Worm (Caenorhabditis elegans) whole organism, L2 larva: ENCODE measurements around the gene F41E6.5.

ENCODE experiments used
- C34F6.9 ChIP-seq: fragments of 150-350 bp; optimal IDR thresholded peaks from 2 replicates; lab custom pipeline; 2014; ENCODE audit warnings: missing biosample characterization, missing genetic modification characterization
- F13H6.1 ChIP-seq: sonication (generic microtip); optimal IDR thresholded peaks from 2 replicates; lab custom pipeline; 2016; ENCODE audit warnings: missing genetic modification characterization, missing compliant biosample characterization
- R02D3.7 ChIP-seq: fragments of 150-350 bp; optimal IDR thresholded peaks from 2 replicates; lab custom pipeline; 2014; ENCODE audit warnings: missing biosample characterization, missing genetic modification characterization
- ZK546.5 ChIP-seq: sonication (generic microtip); optimal IDR thresholded peaks from 2 replicates; lab custom pipeline; 2017; ENCODE audit warnings: missing biosample characterization, missing genetic modification characterization
- aly-2 ChIP-seq: fragments of 150-350 bp; optimal IDR thresholded peaks from 2 replicates; lab custom pipeline; 2014; ENCODE audit warnings: missing biosample characterization, missing genetic modification characterization
- ama-1 ChIP-seq: fragments of 150-350 bp; optimal IDR thresholded peaks from 2 replicates; lab custom pipeline; 2018; ENCODE audit warnings: inconsistent platforms
- blmp-1 ChIP-seq: sonication (generic microtip); optimal IDR thresholded peaks from 2 replicates; lab custom pipeline; 2017; ENCODE audit warnings: missing genetic modification characterization, mild to moderate bottlenecking, missing compliant biosample characterization, antibody characterized with exemption, moderate library complexity; ENCODE audit not compliant: insufficient read depth
- ceh-16 ChIP-seq: fragments of 150-350 bp; optimal IDR thresholded peaks from 2 replicates; lab custom pipeline; 2014; ENCODE audit warnings: missing biosample characterization, missing genetic modification characterization
- crh-2 ChIP-seq: sonication (generic microtip); optimal IDR thresholded peaks from 2 replicates; lab custom pipeline; 2017; ENCODE audit warnings: missing biosample characterization, missing genetic modification characterization
- egl-27 ChIP-seq: sonication (generic microtip); optimal IDR thresholded peaks from 3 replicates; lab custom pipeline; 2017; ENCODE audit warnings: missing biosample characterization, missing genetic modification reagents, missing genetic modification characterization
- elt-1 ChIP-seq: fragments of 150-350 bp; optimal IDR thresholded peaks from 2 replicates; lab custom pipeline; 2014; ENCODE audit warnings: missing biosample characterization, missing genetic modification characterization
- elt-3 ChIP-seq: sonication (generic microtip); optimal IDR thresholded peaks from 2 replicates; lab custom pipeline; 2017; ENCODE audit warnings: missing biosample characterization, missing genetic modification characterization
- fos-1 ChIP-seq: fragments of 150-350 bp; optimal IDR thresholded peaks from 2 replicates; lab custom pipeline; 2014; ENCODE audit warnings: missing biosample characterization, missing genetic modification characterization
- gmeb-1 ChIP-seq: fragments of 150-350 bp; optimal IDR thresholded peaks from 2 replicates; lab custom pipeline; 2014; ENCODE audit warnings: missing biosample characterization, missing genetic modification characterization
- lin-13 ChIP-seq: fragments of 150-350 bp; optimal IDR thresholded peaks from 2 replicates; lab custom pipeline; 2014; ENCODE audit warnings: missing biosample characterization, missing genetic modification reagents, missing genetic modification characterization
- lin-39 ChIP-seq: fragments of 150-350 bp; optimal IDR thresholded peaks from 2 replicates; lab custom pipeline; 2014; ENCODE audit warnings: missing biosample characterization, missing genetic modification reagents, missing genetic modification characterization
- mab-5 ChIP-seq: fragments of 150-350 bp; optimal IDR thresholded peaks from 2 replicates; lab custom pipeline; 2014; ENCODE audit warnings: missing biosample characterization, missing genetic modification characterization
- mbf-1 ChIP-seq: sonication (generic microtip); optimal IDR thresholded peaks from 2 replicates; lab custom pipeline; 2017; ENCODE audit warnings: missing biosample characterization, missing genetic modification characterization
- nhr-10 ChIP-seq: sonication (generic microtip); optimal IDR thresholded peaks from 2 replicates; lab custom pipeline; 2017; ENCODE audit warnings: missing biosample characterization, missing genetic modification characterization
- nhr-12 ChIP-seq: fragments of 150-350 bp; optimal IDR thresholded peaks from 2 replicates; lab custom pipeline; 2014; ENCODE audit warnings: missing biosample characterization, missing genetic modification characterization
- nhr-129 ChIP-seq: fragments of 150-350 bp; optimal IDR thresholded peaks from 2 replicates; lab custom pipeline; 2014; ENCODE audit warnings: missing biosample characterization, missing genetic modification characterization
- nhr-23 ChIP-seq: fragments of 150-350 bp; optimal IDR thresholded peaks from 2 replicates; lab custom pipeline; 2014; ENCODE audit warnings: missing biosample characterization, missing genetic modification reagents, missing genetic modification characterization
- nhr-25 ChIP-seq: fragments of 150-350 bp; sonication (generic microtip); optimal IDR thresholded peaks from 3 replicates; lab custom pipeline; 2014; ENCODE audit warnings: missing biosample characterization, missing genetic modification characterization
- nhr-6 ChIP-seq: fragments of 150-350 bp; optimal IDR thresholded peaks from 2 replicates; lab custom pipeline; 2014; ENCODE audit warnings: missing biosample characterization, missing genetic modification characterization
- nhr-77 ChIP-seq: fragments of 150-350 bp; optimal IDR thresholded peaks from 2 replicates; lab custom pipeline; 2014; ENCODE audit warnings: missing biosample characterization, missing genetic modification characterization
- peb-1 ChIP-seq: fragments of 150-350 bp; optimal IDR thresholded peaks from 2 replicates; lab custom pipeline; 2014; ENCODE audit warnings: missing biosample characterization, missing genetic modification characterization
- sem-4 ChIP-seq: fragments of 150-350 bp; optimal IDR thresholded peaks from 2 replicates; lab custom pipeline; 2014; ENCODE audit warnings: missing biosample characterization, missing genetic modification reagents, missing genetic modification characterization
- sma-3 ChIP-seq: sonication (generic microtip); optimal IDR thresholded peaks from 2 replicates; lab custom pipeline; 2016; ENCODE audit warnings: missing genetic modification reagents, missing genetic modification characterization, missing compliant biosample characterization
- sma-9 ChIP-seq, 2 experiments: fragments of 150-350 bp in 1 of 2; sonication (generic microtip) in 1 of 2; optimal IDR thresholded peaks; 2 replicates each; lab custom pipeline; 2014 to 2016; ENCODE audit warnings: missing genetic modification characterization in 2 of 2, mild to moderate bottlenecking in 1 of 2, missing biosample characterization in 1 of 2, missing compliant biosample characterization in 1 of 2, missing genetic modification reagents in 1 of 2, moderate library complexity in 1 of 2
- snpc-4 ChIP-seq: fragments of 150-350 bp; optimal IDR thresholded peaks from 2 replicates; lab custom pipeline; 2014; ENCODE audit warnings: missing biosample characterization, missing genetic modification characterization
- unc-55 ChIP-seq: fragments of 150-350 bp; sonication (generic microtip); optimal IDR thresholded peaks from 3 replicates; lab custom pipeline; 2014; ENCODE audit warnings: missing biosample characterization, missing genetic modification reagents, missing genetic modification characterization
- unc-62 ChIP-seq: fragments of 150-350 bp; optimal IDR thresholded peaks from 2 replicates; lab custom pipeline; 2014; ENCODE audit warnings: missing biosample characterization, missing genetic modification reagents, missing genetic modification characterization
- zag-1 ChIP-seq: fragments of 150-350 bp; optimal IDR thresholded peaks from 2 replicates; lab custom pipeline; 2014; ENCODE audit warnings: missing biosample characterization, missing genetic modification characterization
- ztf-11 ChIP-seq: sonication (generic microtip); optimal IDR thresholded peaks from 2 replicates; lab custom pipeline; 2017; ENCODE audit warnings: missing biosample characterization, missing genetic modification characterization

The F41E6.5 gene

DNA sequence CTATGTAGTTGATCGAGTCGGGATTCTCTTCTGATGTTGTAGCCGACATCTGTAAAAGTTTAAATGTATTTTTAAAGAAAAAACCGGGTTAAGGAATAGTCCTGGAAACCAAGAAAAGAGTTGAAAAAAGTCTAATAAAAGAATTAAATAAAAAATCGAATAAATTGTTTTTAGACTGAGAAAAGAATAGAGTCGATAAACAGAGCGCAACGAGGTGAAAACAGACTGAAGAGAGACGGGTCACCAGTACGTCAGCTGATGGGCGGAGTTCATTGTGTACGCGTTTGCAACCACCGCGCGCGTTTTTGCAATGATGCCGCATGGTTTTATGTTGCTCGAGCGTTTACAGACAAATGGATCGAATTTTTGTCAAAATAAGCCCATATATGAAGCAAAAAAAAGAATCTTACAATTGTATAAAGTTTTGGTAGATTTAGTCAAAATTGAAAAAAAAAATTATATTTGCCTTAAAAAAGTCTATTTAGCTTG is 28.0 kb downstream of the F41E6.5 start, which contains the start of gene atg-18 (continued):
- TF ChIP-seq zag-1 (no peak), F13H6.1 (tag; lab: Kevin White, UChicago) (peak; percentile 70), elt-3 (no peak), egl-27 (tag; lab: Kevin White, UChicago) (peak; percentile 2)
- TF ChIP-seq, all 48 proteins: peak for 19

- no peak for TF ChIP-seq fos-1 (tag; lab: Kevin White, UChicago)
- TF ChIP-seq crh-2 (tag; lab: Kevin White, UChicago), result no peak
- TF ChIP-seq nhr-6 (tag; lab: Kevin White, UChicago), result no peak
- no peak for TF ChIP-seq elt-1 (tag; lab: Kevin White, UChicago)
Measured at ce11 chrV:8632788-8633187, 29.5 kb downstream of the F41E6.5 start.

- TF ChIP-seq sma-9 (GFP tag; optimal IDR thresholded peaks at IDR 0.05; lab: Kevin White, UChicago) (no peak), sma-9 (tag; optimal IDR thresholded peaks at IDR 0.05; lab: Kevin White, UChicago) (no peak), lin-39 (no peak), R02D3.7 (no peak), elt-3 (no peak), ZK546.5 (tag; lab: Kevin White, UChicago) (no peak), nhr-10 (no peak), F13H6.1 (tag; lab: Kevin White, UChicago) (no peak), C34F6.9 (tag; lab: Kevin White, UChicago) (no peak), nhr-6 (tag; lab: Kevin White, UChicago) (no peak), gmeb-1 (tag; lab: Kevin White, UChicago) (no peak), ama-1 (lab: Kevin White, UChicago) (no peak), nhr-23 (tag; lab: Kevin White, UChicago) (no peak), blmp-1 (tag; lab: Kevin White, UChicago) (no peak), unc-55 (no peak), mbf-1 (no peak), ztf-11 (tag; lab: Kevin White, UChicago) (no peak), sem-4 (tag; lab: Kevin White, UChicago) (no peak), nhr-129 (tag; lab: Kevin White, UChicago) (no peak)
Measured at ce11 chrV:8635575-8635974, 32.3 kb downstream of the F41E6.5 start, which contains the start of gene oac-29. oac-29 (minus strand) TSS chrV:8635675.

DNA sequence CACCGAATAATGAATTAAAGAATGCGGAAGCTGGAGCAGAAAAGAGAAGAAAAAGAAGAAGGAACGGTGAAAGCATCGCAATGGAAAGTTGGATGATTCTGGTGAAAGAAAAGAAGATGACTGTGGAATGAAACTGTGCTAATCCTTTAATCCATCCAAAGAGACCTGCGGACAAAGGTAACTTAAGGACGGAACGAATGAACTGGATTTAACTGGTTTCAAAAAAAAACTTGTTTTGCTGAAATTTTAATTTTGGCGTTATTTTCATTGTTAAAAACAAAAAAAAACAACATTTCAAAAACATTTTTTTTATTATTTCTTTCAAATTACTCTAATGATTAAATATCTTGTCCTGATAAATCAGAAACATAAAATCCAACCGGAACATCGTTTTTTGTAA is 33.6 kb downstream of the F41E6.5 start, which contains the start of gene grl-12:
Gene grl-12, minus strand, starts transcription at position 101 of the 400 bp plus-strand sequence.
- no peak for TF ChIP-seq mab-5 (tag; lab: Kevin White, UChicago)
- TF ChIP-seq peb-1 (tag; lab: Kevin White, UChicago), result no peak
- no peak for TF ChIP-seq sma-3 (GFP tag; lab: Kevin White, UChicago)
- no peak for TF ChIP-seq nhr-25 (tag; lab: Kevin White, UChicago)
- TF ChIP-seq nhr-6 (tag; lab: Kevin White, UChicago), result no peak

- no peak for TF ChIP-seq F13H6.1 (tag; lab: Kevin White, UChicago)
- TF ChIP-seq nhr-77 (tag; lab: Kevin White, UChicago), result no peak
- TF ChIP-seq unc-62, result no peak
- no peak for TF ChIP-seq sma-3 (GFP tag; lab: Kevin White, UChicago)
- no peak for TF ChIP-seq sma-9 (GFP tag; optimal IDR thresholded peaks at IDR 0.05; lab: Kevin White, UChicago)
- TF ChIP-seq sma-9 (tag; optimal IDR thresholded peaks at IDR 0.05; lab: Kevin White, UChicago), result no peak
- no peak for TF ChIP-seq lin-13 (GFP tag; lab: Kevin White, UChicago)
- no peak for TF ChIP-seq crh-2 (tag; lab: Kevin White, UChicago)
- TF ChIP-seq unc-55, result no peak
- TF ChIP-seq nhr-25 (tag; lab: Kevin White, UChicago), result no peak
- no peak for TF ChIP-seq ceh-16 (tag; lab: Kevin White, UChicago)
- no peak for TF ChIP-seq C34F6.9 (tag; lab: Kevin White, UChicago)
- no peak for TF ChIP-seq snpc-4 (tag; lab: Kevin White, UChicago)
- no peak for TF ChIP-seq mbf-1
- TF ChIP-seq ZK546.5 (tag; lab: Kevin White, UChicago), result no peak
- no peak for TF ChIP-seq nhr-12 (tag; lab: Kevin White, UChicago)
- TF ChIP-seq aly-2 (tag; lab: Kevin White, UChicago), result no peak
Measured at ce11 chrV:8637666-8638271, 34.5 kb downstream of the F41E6.5 start, which contains the start of the genes F28A12.10 and acd-4. F28A12.10 (minus strand) TSS chrV:8637766. acd-4 (plus strand) TSS chrV:8638221.
